Fruit fly (Drosophila melanogaster) whole organism, embryonic: ENCODE data around the gene STUB1.
A peak's percentile ranks its signal among the peaks of the same experiment; 100 is the strongest.

Source experiments
- Atf-2 ChIP-seq: fragments of 200-800 bp; sonication (Bioruptor generic); optimal IDR thresholded peaks from 2 replicates; lab custom pipeline; 2016; ENCODE audit warnings: missing biosample characterization, missing genetic modification characterization
- C15 ChIP-seq: fragments of 200-800 bp; sonication (Bioruptor generic); IDR thresholded peaks from 3 replicates; pipeline ENCODE4 v1.3.6; 2022; ENCODE audit warnings: missing biosample characterization, missing genetic modification characterization
- CG10209 ChIP-seq: fragments of 200-800 bp; sonication (Bioruptor generic); optimal IDR thresholded peaks from 3 replicates; lab custom pipeline; 2017; ENCODE audit warnings: missing biosample characterization, mild to moderate bottlenecking, missing genetic modification characterization, missing genetic modification reagents
- CG10267 ChIP-seq: fragments of 200-800 bp; sonication (Bioruptor generic); optimal IDR thresholded peaks from 2 replicates; lab custom pipeline; 2018; ENCODE audit warnings: missing biosample characterization, mild to moderate bottlenecking, missing genetic modification characterization, moderate library complexity
- CG10321 ChIP-seq: fragments of 200-800 bp; sonication (Bioruptor generic); IDR thresholded peaks from 2 replicates; pipeline ENCODE4 v1.3.6; 2022; ENCODE audit warnings: missing biosample characterization, missing genetic modification characterization
- CG11398 ChIP-seq: fragments of 200-800 bp; sonication (Bioruptor generic); optimal IDR thresholded peaks from 2 replicates; lab custom pipeline; 2016; ENCODE audit warnings: missing biosample characterization, missing genetic modification characterization
- CG12942 ChIP-seq: fragments of 200-800 bp; sonication (Bioruptor generic); optimal IDR thresholded peaks from 3 replicates; lab custom pipeline; 2016; ENCODE audit warnings: missing biosample characterization, missing genetic modification characterization
- CG13624 ChIP-seq: fragments of 200-800 bp; sonication (Bioruptor generic); optimal IDR thresholded peaks from 2 replicates; lab custom pipeline; 2016; ENCODE audit warnings: missing biosample characterization, missing genetic modification characterization
- CG14441 ChIP-seq: fragments of 200-800 bp; sonication (Bioruptor generic); IDR thresholded peaks from 2 replicates; pipeline ENCODE4 v1.3.6; 2022; ENCODE audit warnings: missing biosample characterization, missing genetic modification characterization
- CG14860 ChIP-seq: fragments of 200-800 bp; sonication (Bioruptor generic); IDR thresholded peaks from 3 replicates; pipeline ENCODE4 v1.3.6; 2022; ENCODE audit warnings: missing biosample characterization, missing genetic modification characterization; ENCODE audit not compliant: partially characterized antibody
- CG31224 ChIP-seq: fragments of 200-800 bp; sonication (Bioruptor generic); IDR thresholded peaks from 2 replicates; pipeline ENCODE4 v1.3.6; 2022; ENCODE audit warnings: missing biosample characterization, missing genetic modification characterization
- CG3281 ChIP-seq: fragments of 200-800 bp; sonication (Bioruptor generic); optimal IDR thresholded peaks from 3 replicates; lab custom pipeline; 2017; ENCODE audit warnings: missing biosample characterization, mild to moderate bottlenecking, missing genetic modification characterization
- CG4617 ChIP-seq: fragments of 200-800 bp; sonication (Bioruptor generic); optimal IDR thresholded peaks from 3 replicates; lab custom pipeline; 2016; ENCODE audit warnings: missing biosample characterization, missing genetic modification characterization, borderline replicate concordance
- CG4730 ChIP-seq: fragments of 200-800 bp; sonication (Bioruptor generic); IDR thresholded peaks from 2 replicates; pipeline ENCODE4 v1.3.6; 2022; ENCODE audit warnings: missing biosample characterization, missing genetic modification characterization
- CG7372 ChIP-seq: fragments of 200-800 bp; sonication (Bioruptor generic); IDR thresholded peaks from 2 replicates; pipeline ENCODE4 v1.3.6; 2022; ENCODE audit warnings: missing biosample characterization, missing genetic modification characterization
- Camta ChIP-seq: fragments of 200-800 bp; sonication (Bioruptor generic); optimal IDR thresholded peaks from 2 replicates; lab custom pipeline; 2016; ENCODE audit warnings: missing biosample characterization, missing genetic modification characterization
- D19B ChIP-seq: fragments of 200-800 bp; sonication (Bioruptor generic); optimal IDR thresholded peaks from 2 replicates; lab custom pipeline; 2017; ENCODE audit warnings: missing biosample characterization, mild to moderate bottlenecking, missing genetic modification characterization
- Dbx ChIP-seq: fragments of 200-800 bp; sonication (Bioruptor generic); IDR thresholded peaks from 3 replicates; pipeline ENCODE4 v1.3.6; 2022; ENCODE audit warnings: missing biosample characterization, missing genetic modification characterization
- Dref ChIP-seq: fragments of 200-800 bp; sonication (Bioruptor generic); IDR thresholded peaks from 2 replicates; pipeline ENCODE4 v1.3.6; 2022; ENCODE audit warnings: missing biosample characterization, missing genetic modification characterization
- Fer3 ChIP-seq: fragments of 200-800 bp; sonication (Bioruptor generic); optimal IDR thresholded peaks from 2 replicates; lab custom pipeline; 2018; ENCODE audit warnings: missing biosample characterization, mild to moderate bottlenecking, missing genetic modification characterization, moderate library complexity
- GATAe ChIP-seq: fragments of 200-800 bp; sonication (Bioruptor generic); conservative IDR thresholded peaks from 2 replicates; pipeline ENCODE4 v1.3.6; 2022; ENCODE audit warnings: missing biosample characterization, missing genetic modification characterization
- Hand ChIP-seq: fragments of 200-800 bp; sonication (Bioruptor generic); optimal IDR thresholded peaks from 2 replicates; lab custom pipeline; 2017; ENCODE audit warnings: mild to moderate bottlenecking, missing biosample characterization, missing genetic modification reagents, missing genetic modification characterization
- HmgZ ChIP-seq: fragments of 200-800 bp; sonication (Bioruptor generic); optimal IDR thresholded peaks from 2 replicates; lab custom pipeline; 2018; ENCODE audit warnings: missing biosample characterization, mild to moderate bottlenecking, missing genetic modification characterization
- MBD-R2 ChIP-seq: fragments of 200-800 bp; sonication (Bioruptor generic); IDR thresholded peaks from 2 replicates; pipeline ENCODE4 v1.3.6; 2022; ENCODE audit warnings: missing biosample characterization, missing genetic modification characterization
- Neu2 ChIP-seq: fragments of 200-800 bp; sonication (Bioruptor generic); optimal IDR thresholded peaks from 3 replicates; lab custom pipeline; 2016; ENCODE audit warnings: missing biosample characterization, missing genetic modification characterization, borderline replicate concordance
- Oli ChIP-seq: fragments of 200-800 bp; sonication (Bioruptor generic); optimal IDR thresholded peaks from 2 replicates; lab custom pipeline; 2018; ENCODE audit warnings: missing biosample characterization, mild to moderate bottlenecking, missing genetic modification characterization, moderate library complexity
- TFAM ChIP-seq: fragments of 200-800 bp; sonication (Bioruptor generic); optimal IDR thresholded peaks from 2 replicates; lab custom pipeline; 2017; ENCODE audit warnings: missing biosample characterization, missing genetic modification characterization, inconsistent platforms
- Tbp ChIP-seq: fragments of >200 bp; optimal IDR thresholded peaks from 2 replicates; lab custom pipeline; 2018; ENCODE audit warnings: missing biosample characterization, missing genetic modification characterization
- ato ChIP-seq: fragments of 200-800 bp; sonication (Bioruptor generic); IDR thresholded peaks from 2 replicates; pipeline ENCODE4 v1.3.6; 2022; ENCODE audit warnings: missing biosample characterization, missing genetic modification characterization; ENCODE audit not compliant: partially characterized antibody
- bowl ChIP-seq: fragments of 200-800 bp; sonication (Bioruptor generic); IDR thresholded peaks from 2 replicates; pipeline ENCODE4 v1.3.6; 2022; ENCODE audit warnings: missing biosample characterization, missing genetic modification characterization
- chn ChIP-seq: fragments of 200-800 bp; sonication (Bioruptor generic); optimal IDR thresholded peaks from 2 replicates; lab custom pipeline; 2016; ENCODE audit warnings: missing biosample characterization, missing genetic modification characterization
- ci ChIP-seq: fragments of 200-800 bp; sonication (Bioruptor generic); IDR thresholded peaks from 3 replicates; pipeline ENCODE4 v1.3.6; 2022; ENCODE audit warnings: missing biosample characterization, missing genetic modification characterization
- emc ChIP-seq: fragments of 200-800 bp; sonication (Bioruptor generic); optimal IDR thresholded peaks from 2 replicates; lab custom pipeline; 2016; ENCODE audit warnings: missing biosample characterization, missing genetic modification characterization
- ems ChIP-seq: fragments of 200-800 bp; sonication (Bioruptor generic); optimal IDR thresholded peaks from 3 replicates; lab custom pipeline; 2016; ENCODE audit warnings: missing biosample characterization, missing genetic modification characterization
- gt ChIP-seq: fragments of 200-800 bp; sonication (Bioruptor generic); IDR thresholded peaks from 2 replicates; pipeline ENCODE4 v1.3.6; 2022; ENCODE audit warnings: missing biosample characterization, missing genetic modification characterization
- h ChIP-seq: fragments of >200 bp; optimal IDR thresholded peaks from 2 replicates; lab custom pipeline; 2017
- kah ChIP-seq: fragments of 200-800 bp; sonication (Bioruptor generic); optimal IDR thresholded peaks from 2 replicates; lab custom pipeline; 2018; ENCODE audit warnings: missing biosample characterization, mild to moderate bottlenecking, missing genetic modification characterization
- lbe ChIP-seq: fragments of 200-800 bp; sonication (Bioruptor generic); optimal IDR thresholded peaks from 2 replicates; lab custom pipeline; 2016; ENCODE audit warnings: missing biosample characterization, mild to moderate bottlenecking, missing genetic modification characterization
- lilli ChIP-seq: fragments of 200-800 bp; sonication (Bioruptor generic); optimal IDR thresholded peaks from 3 replicates; lab custom pipeline; 2016; ENCODE audit warnings: missing biosample characterization, missing genetic modification characterization
- lmd ChIP-seq: fragments of 200-800 bp; sonication (Bioruptor generic); IDR thresholded peaks from 2 replicates; pipeline ENCODE4 v1.3.6; 2022; ENCODE audit warnings: missing biosample characterization, missing genetic modification characterization
- mld ChIP-seq: fragments of 200-800 bp; sonication (Bioruptor generic); IDR thresholded peaks from 3 replicates; pipeline ENCODE4 v1.3.6; 2022; ENCODE audit warnings: missing biosample characterization, missing genetic modification characterization; ENCODE audit not compliant: partially characterized antibody
- pho ChIP-seq: fragments of 200-800 bp; sonication (Bioruptor generic); optimal IDR thresholded peaks from 2 replicates; lab custom pipeline; 2016; ENCODE audit warnings: missing biosample characterization, missing genetic modification characterization
- pzg ChIP-seq: fragments of 200-800 bp; sonication (Bioruptor generic); optimal IDR thresholded peaks from 3 replicates; lab custom pipeline; 2018; ENCODE audit warnings: missing biosample characterization, mild to moderate bottlenecking, missing genetic modification characterization, moderate library complexity
- row ChIP-seq: fragments of 200-800 bp; sonication (Bioruptor generic); IDR thresholded peaks from 3 replicates; pipeline ENCODE4 v1.3.6; 2022; ENCODE audit warnings: missing biosample characterization, missing genetic modification characterization
- shn ChIP-seq: fragments of 200-800 bp; sonication (Bioruptor generic); optimal IDR thresholded peaks from 3 replicates; lab custom pipeline; 2016; ENCODE audit warnings: missing biosample characterization, missing genetic modification characterization
- sim ChIP-seq: fragments of 200-800 bp; sonication (Bioruptor generic); IDR thresholded peaks from 2 replicates; pipeline ENCODE4 v1.3.6; 2022; ENCODE audit warnings: missing biosample characterization, missing genetic modification characterization
- sisA ChIP-seq: fragments of 200-800 bp; sonication (Bioruptor generic); IDR thresholded peaks from 2 replicates; pipeline ENCODE4 v1.3.6; 2022; ENCODE audit warnings: missing biosample characterization, missing genetic modification characterization
- tio ChIP-seq: fragments of 200-800 bp; sonication (Bioruptor generic); optimal IDR thresholded peaks from 2 replicates; lab custom pipeline; 2017; ENCODE audit warnings: missing biosample characterization, missing genetic modification characterization, inconsistent platforms
- tll ChIP-seq, 2 experiments: fragments of 200-800 bp in 1 of 2; fragments of >200 bp in 1 of 2; sonication (Bioruptor generic) in 1 of 2; optimal IDR thresholded peaks; 2 replicates each; lab custom pipeline; 2017 to 2019; ENCODE audit warnings: missing biosample characterization in 2 of 2, missing genetic modification characterization in 2 of 2, mild to moderate bottlenecking in 1 of 2, moderate library complexity in 1 of 2
- unc-4 ChIP-seq: fragments of 200-800 bp; sonication (Bioruptor generic); IDR thresholded peaks from 2 replicates; pipeline ENCODE4 v1.3.6; 2022; ENCODE audit warnings: missing biosample characterization, missing genetic modification characterization; ENCODE audit not compliant: partially characterized antibody
- vnd ChIP-seq: fragments of 200-800 bp; sonication (Bioruptor generic); IDR thresholded peaks from 3 replicates; pipeline ENCODE4 v1.3.6; 2022; ENCODE audit warnings: missing biosample characterization, missing genetic modification characterization; ENCODE audit not compliant: partially characterized antibody
- z ChIP-seq: fragments of 200-800 bp; sonication (Bioruptor generic); IDR thresholded peaks from 3 replicates; pipeline ENCODE4 v1.3.6; 2022; ENCODE audit warnings: missing biosample characterization, missing genetic modification characterization

Gene STUB1

DNA sequence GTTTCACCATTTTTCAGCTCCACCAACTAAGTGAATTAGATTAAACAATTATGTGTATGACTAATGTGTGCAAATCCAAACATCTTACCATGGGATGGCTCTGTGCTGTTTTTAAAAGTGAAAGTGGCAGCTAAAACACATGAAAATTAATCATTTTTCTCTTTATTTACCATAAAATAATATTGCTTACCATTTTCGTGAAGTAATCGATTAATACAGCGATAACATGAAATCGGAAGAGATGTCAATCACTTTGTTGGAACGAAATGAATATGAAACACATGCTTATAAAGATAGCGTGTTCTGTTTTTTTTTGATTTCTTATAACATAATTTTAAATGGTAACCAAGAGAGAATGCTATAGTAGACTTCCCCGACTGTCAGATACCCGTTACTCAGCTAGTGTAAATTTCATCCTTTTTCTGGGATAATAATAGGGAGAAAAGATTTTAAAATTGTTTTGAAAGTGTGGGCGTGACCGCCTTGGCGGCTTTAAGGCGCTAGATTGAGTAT is 33.5 kb upstream of the STUB1 start (continued):
- TF ChIP-seq Dref (GFP tag; lab: Robert Waterston, UW) (peak; percentile 67), Oli (tag; lab: Kevin White, UChicago) (no peak), tio (GFP tag; lab: Kevin White, UChicago) (no peak), Atf-2 (GFP tag; lab: Kevin White, UChicago) (no peak), emc (no peak), unc-4 (GFP tag; lab: Robert Waterston, UW) (peak; percentile 56; the same call in 1 of the 2 replicates), sisA (GFP tag; lab: Robert Waterston, UW) (no peak), CG7372 (GFP tag; lab: Robert Waterston, UW) (no peak), CG31224 (no peak), ems (GFP tag; lab: Kevin White, UChicago) (no peak), kah (no peak), vnd (0 out of 3 replicates have a peak, but pooled peaks have one; percentile 38), CG14860 (GFP tag; lab: Robert Waterston, UW) (peak; percentile 42; the same call in 1 of the 3 replicates), lmd (GFP tag; lab: Robert Waterston, UW) (no peak), Tbp (GFP tag; lab: Kevin White, UChicago) (no peak), MBD-R2 (GFP tag; lab: Robert Waterston, UW) (peak; percentile 52), pzg (peak; percentile 33), Fer3 (tag; lab: Kevin White, UChicago) (no peak), lbe (no peak), CG10321 (GFP tag; lab: Robert Waterston, UW) (no peak), Dbx (GFP tag; lab: Robert Waterston, UW) (no peak), CG4617 (GFP tag; lab: Kevin White, UChicago) (peak; percentile 57), row (GFP tag; lab: Robert Waterston, UW) (peak; percentile 60), Neu2 (GFP tag; lab: Kevin White, UChicago) (no peak), HmgZ (peak; percentile 3), CG10209 (GFP tag; lab: Kevin White, UChicago) (no peak), Hand (GFP tag; lab: Kevin White, UChicago) (no peak), shn (GFP tag; lab: Kevin White, UChicago) (no peak), CG11398 (GFP tag; lab: Kevin White, UChicago) (no peak), ato (GFP tag; lab: Robert Waterston, UW) (no peak), TFAM (GFP tag; lab: Kevin White, UChicago) (no peak), bowl (GFP tag; lab: Robert Waterston, UW) (no peak), lilli (GFP tag; lab: Kevin White, UChicago) (no peak), z (GFP tag; lab: Robert Waterston, UW) (no peak), sim (no peak), tll (GFP tag; optimal IDR thresholded peaks at IDR 0.05; lab: Kevin White, UChicago) (no peak), CG10267 (peak; percentile 15), h (no peak), pho (GFP tag; lab: Kevin White, UChicago) (no peak), gt (GFP tag; lab: Robert Waterston, UW) (no peak), chn (no peak), Camta (GFP tag; lab: Kevin White, UChicago) (no peak), mld (no peak), ci (GFP tag; lab: Robert Waterston, UW) (no peak), CG3281 (GFP tag; lab: Kevin White, UChicago) (no peak), D19B (GFP tag; lab: Kevin White, UChicago) (no peak), CG4730 (GFP tag; lab: Robert Waterston, UW) (no peak), C15 (GFP tag; lab: Robert Waterston, UW) (no peak), CG12942 (GFP tag; lab: Kevin White, UChicago) (no peak), CG14441 (GFP tag; lab: Robert Waterston, UW) (no peak), GATAe (no peak), CG13624 (no peak)
